Fruit fly (Drosophila melanogaster) whole organism, wandering third instar larva: ENCODE data around the gene rut.

Experiments used
- Rel ChIP-seq, 2 experiments: fragments of 200-800 bp; sonication (Bioruptor generic) in 1 of 2; optimal IDR thresholded peaks; 2 replicates in 1 of 2; 3 replicates in 1 of 2; lab custom pipeline; 2016 to 2019; ENCODE audit warnings: mild to moderate bottlenecking in 2 of 2, missing biosample characterization in 2 of 2, missing genetic modification characterization in 2 of 2, moderate library complexity in 1 of 2
- foxo ChIP-seq, 2 experiments: fragments of 200-800 bp; sonication (Bioruptor generic); optimal IDR thresholded peaks; 2 replicates in 1 of 2; 3 replicates in 1 of 2; lab custom pipeline; 2016 to 2017; ENCODE audit warnings: missing biosample characterization in 2 of 2, missing genetic modification characterization in 2 of 2
- h ChIP-seq: fragments of 200-800 bp; sonication (Bioruptor generic); optimal IDR thresholded peaks from 3 replicates; lab custom pipeline; 2016; ENCODE audit warnings: missing biosample characterization, mild to moderate bottlenecking, missing genetic modification characterization
- pan ChIP-seq: fragments of >200 bp; optimal IDR thresholded peaks from 2 replicates; lab custom pipeline; 2017
- psq ChIP-seq: fragments of 200-800 bp; sonication (Bioruptor generic); optimal IDR thresholded peaks from 3 replicates; lab custom pipeline; 2017; ENCODE audit warnings: missing biosample characterization, mild to moderate bottlenecking, missing genetic modification characterization, moderate library complexity

DNA sequence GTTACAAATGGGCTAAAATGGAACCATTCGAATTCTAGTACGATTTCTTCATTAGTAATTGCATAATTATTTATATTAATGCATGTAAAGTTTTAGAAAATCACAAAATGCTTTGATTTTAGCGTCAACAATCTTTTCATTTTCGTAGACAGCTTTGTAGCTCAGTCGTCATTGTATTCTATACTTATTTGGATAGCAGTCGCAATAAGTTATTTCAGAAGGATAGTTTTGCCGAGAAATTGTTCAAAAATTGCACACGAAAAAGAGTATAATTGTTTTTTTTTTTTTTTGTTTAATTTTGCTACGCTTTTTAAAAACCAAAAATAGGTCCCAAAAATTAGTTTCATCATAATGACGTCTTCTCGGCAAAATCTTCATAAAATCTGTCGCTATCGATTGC is 50.9 kb downstream of the rut start, which contains the start of gene CG5334:
- no peak for TF ChIP-seq h (GFP tag; lab: Kevin White, UChicago)
- TF ChIP-seq pan (lab: Kevin White, UChicago) = no peak
- TF ChIP-seq psq (GFP tag; lab: Kevin White, UChicago) = no peak
- TF ChIP-seq foxo (GFP tag; optimal IDR thresholded peaks at IDR 0.05; lab: Kevin White, UChicago) = no peak
- no peak for TF ChIP-seq Rel (GFP tag; optimal IDR thresholded peaks at IDR 0.05; lab: Kevin White, UChicago)
- no peak for TF ChIP-seq Rel (tag; optimal IDR thresholded peaks at IDR 0.05; lab: Kevin White, UChicago)
